Worm (Caenorhabditis elegans) whole organism, young adult: ENCODE data around the gene aqp-12.

ENCODE experiments used
- F57C9.4 ChIP-seq: sonication (generic microtip); optimal IDR thresholded peaks from 2 replicates; lab custom pipeline; 2017; ENCODE audit warnings: mild to moderate bottlenecking, missing genetic modification characterization, missing compliant biosample characterization
- attf-6 ChIP-seq: fragments of 200-800 bp; sonication (Bioruptor generic); IDR thresholded peaks from 2 replicates; pipeline ENCODE4 v1.3.6; 2022; ENCODE audit warnings: missing genetic modification reagents, missing genetic modification characterization, missing compliant biosample characterization
- mes-4 ChIP-seq: sonication (generic microtip); optimal IDR thresholded peaks from 2 replicates; lab custom pipeline; 2016; ENCODE audit warnings: missing genotype, missing genetic modification characterization, missing compliant biosample characterization

- TF ChIP-seq F57C9.4 (tag; lab: Kevin White, UChicago) (no peak), attf-6 (GFP tag; lab: Robert Waterston, UW) (no peak), mes-4 (tag; lab: Kevin White, UChicago) (no peak)
Measured at ce11 chrII:12208741-12209140, 5.7 kb downstream of the aqp-12 start.
